Worm (Caenorhabditis elegans) whole organism, late embryonic: Measurements from ENCODE around the gene F35C5.3.

ENCODE experiments used
- ama-1 ChIP-seq: fragments of 150-350 bp; optimal IDR thresholded peaks from 2 replicates; lab custom pipeline; 2014
- ceh-2 ChIP-seq: sonication (generic microtip); optimal IDR thresholded peaks from 2 replicates; lab custom pipeline; 2016; ENCODE audit warnings: missing genotype, missing genetic modification characterization, missing compliant biosample characterization
- ceh-9 ChIP-seq: sonication (generic microtip); optimal IDR thresholded peaks from 2 replicates; lab custom pipeline; 2016; ENCODE audit warnings: mild to moderate bottlenecking, missing genetic modification characterization, inconsistent platforms, missing compliant biosample characterization
- dve-1 ChIP-seq: sonication (generic microtip); optimal IDR thresholded peaks from 2 replicates; lab custom pipeline; 2017; ENCODE audit warnings: antibody characterized with exemption, mild to moderate bottlenecking, missing genetic modification characterization, missing compliant biosample characterization
- elt-2 ChIP-seq: sonication (generic microtip); optimal IDR thresholded peaks from 2 replicates; lab custom pipeline; 2016; ENCODE audit warnings: missing genetic modification reagents, missing genetic modification characterization, missing compliant biosample characterization
- elt-4 ChIP-seq: sonication (generic microtip); optimal IDR thresholded peaks from 2 replicates; lab custom pipeline; 2016; ENCODE audit warnings: missing genetic modification characterization, missing compliant biosample characterization
- ets-4 ChIP-seq: sonication (generic microtip); optimal IDR thresholded peaks from 2 replicates; lab custom pipeline; 2016; ENCODE audit warnings: missing genetic modification characterization, missing compliant biosample characterization
- syd-9 ChIP-seq: sonication (generic microtip); optimal IDR thresholded peaks from 2 replicates; lab custom pipeline; 2016; ENCODE audit warnings: mild to moderate bottlenecking, missing genetic modification characterization, moderate library complexity, missing compliant biosample characterization
- unc-86 ChIP-seq: sonication (generic microtip); optimal IDR thresholded peaks from 2 replicates; lab custom pipeline; 2016; ENCODE audit warnings: missing genetic modification characterization, missing compliant biosample characterization

- no peak for TF ChIP-seq elt-2 (tag; lab: Kevin White, UChicago)
- TF ChIP-seq ets-4 (tag; lab: Kevin White, UChicago), result no peak
- TF ChIP-seq ama-1 (lab: Kevin White, UChicago), result no peak
- TF ChIP-seq elt-4 (tag; lab: Kevin White, UChicago), result no peak
- no peak for TF ChIP-seq dve-1 (tag; lab: Kevin White, UChicago)
- no peak for TF ChIP-seq unc-86 (tag; lab: Kevin White, UChicago)
- TF ChIP-seq ceh-2 (tag; lab: Kevin White, UChicago), result no peak
- TF ChIP-seq syd-9 (tag; lab: Kevin White, UChicago), result no peak
- no peak for TF ChIP-seq ceh-9
Observed at ce11 chrII:12850129-12850528, 38.4 kb upstream of the F35C5.3 start, which contains the start of gene Y46G5A.28.
